Fruit fly (Drosophila melanogaster): ENCODE measurements around the gene CG14075.
A peak's percentile ranks its signal among the peaks of the same experiment; 100 is the strongest.

Gene CG14075

dm6 chr3L:19033154-19033811 lies 48.5 kb downstream of the CG14075 start (continued):
- TF ChIP-seq gt (GFP tag; IDR thresholded peaks at IDR 0.05) (no peak; the same call in 1 of the 2 replicates), CG4617 (GFP tag; optimal IDR thresholded peaks at IDR 0.05; ENCODE audit: borderline replicate concordance) (peak; percentile 18), gce (GFP tag; IDR thresholded peaks at IDR 0.05) (peak; percentile 78), CG17328 (GFP tag; IDR thresholded peaks at IDR 0.05) (peak; percentile 87), vfl (GFP tag; optimal IDR thresholded peaks at IDR 0.05) (no peak), tap (tag; optimal IDR thresholded peaks at IDR 0.05) (peak; percentile 57), ap (GFP tag; IDR thresholded peaks at IDR 0.05) (0 out of 2 replicates have a peak, but pooled peaks have one; percentile 33), ken (GFP tag; IDR thresholded peaks at IDR 0.05) (peak; percentile 58; the same call in 1 of the 3 replicates), Atf-2 (GFP tag; optimal IDR thresholded peaks at IDR 0.05) (no peak), Eip74EF (GFP tag; optimal IDR thresholded peaks at IDR 0.05) (peak in 1 of 2 experiments; percentile 31), gem (tag; optimal IDR thresholded peaks at IDR 0.05) (peak; percentile 87), CG7357 (GFP tag; IDR thresholded peaks at IDR 0.05) (peak; percentile 44; the same call in 1 of the 3 replicates), lbe (GFP tag; optimal IDR thresholded peaks at IDR 0.05) (peak; percentile 53), Blimp-1 (GFP tag; optimal IDR thresholded peaks at IDR 0.05) (peak; percentile 81), Awh (GFP tag; IDR thresholded peaks at IDR 0.05) (peak; percentile 48; the same call in 1 of the 2 replicates), CG12659 (GFP tag; optimal IDR thresholded peaks at IDR 0.05) (peak; percentile 27), Rx (GFP tag; IDR thresholded peaks at IDR 0.05) (0 out of 2 replicates have a peak, but pooled peaks have one; percentile 43), NfI (GFP tag; optimal IDR thresholded peaks at IDR 0.05) (peak; percentile 14), odd (GFP tag; optimal IDR thresholded peaks at IDR 0.05) (peak; percentile 38), CG8290 (GFP tag; optimal IDR thresholded peaks at IDR 0.05) (peak; percentile 57), CG8290 (tag; optimal IDR thresholded peaks at IDR 0.05) (peak in 1 of 2 experiments; percentile 60), crc (GFP tag; optimal IDR thresholded peaks at IDR 0.05) (no peak), Camta (GFP tag; optimal IDR thresholded peaks at IDR 0.05) (no peak), sens (GFP tag) (peak; percentile 92), CG4424 (GFP tag; optimal IDR thresholded peaks at IDR 0.05) (peak; percentile 77), dmrt99B (tag; optimal IDR thresholded peaks at IDR 0.05) (peak; percentile 72), pzg (GFP tag; optimal IDR thresholded peaks at IDR 0.05) (no peak), CG8281 (tag; optimal IDR thresholded peaks at IDR 0.05) (peak; percentile 19), lilli (GFP tag; optimal IDR thresholded peaks at IDR 0.05) (peak; percentile 9), Chrac-16 (GFP tag; optimal IDR thresholded peaks at IDR 0.05) (peak; percentile 77), CG12299 (tag; optimal IDR thresholded peaks at IDR 0.05) (no peak), Deaf1 (tag; optimal IDR thresholded peaks at IDR 0.05) (peak; percentile 42), CG4707 (GFP tag; optimal IDR thresholded peaks at IDR 0.05) (peak; percentile 37), Oli (tag; optimal IDR thresholded peaks at IDR 0.05) (peak; percentile 79), Atf6 (GFP tag; IDR thresholded peaks at IDR 0.05) (peak; percentile 26; the same call in 1 of the 2 replicates), CG2678 (tag; optimal IDR thresholded peaks at IDR 0.05) (peak; percentile 80), CG14710 (tag; optimal IDR thresholded peaks at IDR 0.05) (peak; percentile 90), jing (GFP tag; optimal IDR thresholded peaks at IDR 0.05) (peak; percentile 36), sr (GFP tag; IDR thresholded peaks at IDR 0.05) (no peak), CG11093 (GFP tag; IDR thresholded peaks at IDR 0.05) (peak; percentile 66; the same call in 2 of the 3 replicates), kay (GFP tag; optimal IDR thresholded peaks at IDR 0.05) (peak; percentile 46), CG6254 (GFP tag; optimal IDR thresholded peaks at IDR 0.05) (peak; percentile 85), lmd (GFP tag; IDR thresholded peaks at IDR 0.05) (peak; percentile 60), CG15479 (GFP tag; optimal IDR thresholded peaks at IDR 0.05) (peak; percentile 19), CG42726 (GFP tag; IDR thresholded peaks at IDR 0.05; ENCODE audit: partially characterized antibody) (no peak), twi (tag; optimal IDR thresholded peaks at IDR 0.05) (peak; percentile 97), CG1792 (GFP tag; optimal IDR thresholded peaks at IDR 0.05) (no peak), Max (GFP tag; optimal IDR thresholded peaks at IDR 0.05) (peak; percentile 54), CG12219 (GFP tag; optimal IDR thresholded peaks at IDR 0.05) (peak; percentile 59)
